Worm (Caenorhabditis elegans) whole organism, late embryonic: Measurements from ENCODE around the gene C06A1.6.
A peak's percentile ranks its signal among the peaks of the same experiment; 100 is the strongest.

Source experiments
- C08G9.2 ChIP-seq: sonication (generic microtip); optimal IDR thresholded peaks from 2 replicates; lab custom pipeline; 2016; ENCODE audit warnings: mild to moderate bottlenecking, missing genetic modification characterization, moderate library complexity, missing compliant biosample characterization
- T23F11.4 ChIP-seq: fragments of 200-800 bp; sonication (Bioruptor generic); optimal IDR thresholded peaks from 2 replicates; lab custom pipeline; 2018; ENCODE audit warnings: mild to moderate bottlenecking, missing genetic modification characterization, missing compliant biosample characterization
- ahr-1 ChIP-seq: sonication (generic microtip); optimal IDR thresholded peaks from 2 replicates; lab custom pipeline; 2016; ENCODE audit warnings: missing genetic modification characterization, missing compliant biosample characterization
- ceh-18 ChIP-seq: sonication (generic microtip); optimal IDR thresholded peaks from 2 replicates; lab custom pipeline; 2016; ENCODE audit warnings: missing genetic modification characterization, missing compliant biosample characterization
- ceh-19 ChIP-seq: fragments of 200-800 bp; sonication (Bioruptor generic); optimal IDR thresholded peaks from 2 replicates; lab custom pipeline; 2018; ENCODE audit warnings: mild to moderate bottlenecking, missing genetic modification characterization, missing compliant biosample characterization
- ceh-2 ChIP-seq: sonication (generic microtip); optimal IDR thresholded peaks from 2 replicates; lab custom pipeline; 2016; ENCODE audit warnings: missing genotype, missing genetic modification characterization, missing compliant biosample characterization
- ceh-22 ChIP-seq: sonication (generic microtip); optimal IDR thresholded peaks from 2 replicates; lab custom pipeline; 2017; ENCODE audit warnings: missing biosample characterization, missing genetic modification characterization
- ceh-24 ChIP-seq: sonication (generic microtip); optimal IDR thresholded peaks from 2 replicates; lab custom pipeline; 2016; ENCODE audit warnings: mild to moderate bottlenecking, missing genetic modification characterization, missing compliant biosample characterization
- ceh-31 ChIP-seq: sonication (generic microtip); optimal IDR thresholded peaks from 2 replicates; lab custom pipeline; 2016; ENCODE audit warnings: missing genetic modification characterization, missing compliant biosample characterization
- ceh-34 ChIP-seq: sonication (generic microtip); optimal IDR thresholded peaks from 2 replicates; lab custom pipeline; 2016; ENCODE audit warnings: mild to moderate bottlenecking, missing genetic modification characterization, missing compliant biosample characterization
- ceh-45 ChIP-seq: fragments of 200-800 bp; sonication (Bioruptor generic); IDR thresholded peaks from 2 replicates; pipeline ENCODE4 v1.3.6; 2022; ENCODE audit warnings: missing genetic modification reagents, missing genetic modification characterization, missing compliant biosample characterization
- ceh-9 ChIP-seq: sonication (generic microtip); optimal IDR thresholded peaks from 2 replicates; lab custom pipeline; 2016; ENCODE audit warnings: mild to moderate bottlenecking, missing genetic modification characterization, inconsistent platforms, missing compliant biosample characterization
- dmd-4 ChIP-seq: sonication (generic microtip); optimal IDR thresholded peaks from 2 replicates; lab custom pipeline; 2016; ENCODE audit warnings: borderline replicate concordance, missing genetic modification characterization, missing compliant biosample characterization
- elt-2 ChIP-seq: sonication (generic microtip); optimal IDR thresholded peaks from 2 replicates; lab custom pipeline; 2016; ENCODE audit warnings: missing genetic modification reagents, missing genetic modification characterization, missing compliant biosample characterization
- elt-4 ChIP-seq: sonication (generic microtip); optimal IDR thresholded peaks from 2 replicates; lab custom pipeline; 2016; ENCODE audit warnings: missing genetic modification characterization, missing compliant biosample characterization
- ets-4 ChIP-seq: sonication (generic microtip); optimal IDR thresholded peaks from 2 replicates; lab custom pipeline; 2016; ENCODE audit warnings: missing genetic modification characterization, missing compliant biosample characterization
- fax-1 ChIP-seq: sonication (generic microtip); optimal IDR thresholded peaks from 2 replicates; lab custom pipeline; 2016; ENCODE audit warnings: missing genotype, missing genetic modification characterization, missing compliant biosample characterization
- gmeb-2 ChIP-seq: sonication (generic microtip); optimal IDR thresholded peaks from 2 replicates; lab custom pipeline; 2016; ENCODE audit warnings: missing genetic modification characterization, inconsistent platforms, missing compliant biosample characterization
- hlh-30 ChIP-seq: sonication (generic microtip); optimal IDR thresholded peaks from 2 replicates; lab custom pipeline; 2017; ENCODE audit warnings: antibody characterized with exemption, missing genetic modification characterization, missing compliant biosample characterization; ENCODE audit not compliant: insufficient read depth
- hlh-6 ChIP-seq: sonication (generic microtip); optimal IDR thresholded peaks from 2 replicates; lab custom pipeline; 2016; ENCODE audit warnings: missing genotype, missing genetic modification characterization, missing compliant biosample characterization
- lin-11 ChIP-seq: fragments of 200-800 bp; sonication (Bioruptor generic); optimal IDR thresholded peaks from 2 replicates; lab custom pipeline; 2018; ENCODE audit warnings: mild to moderate bottlenecking, missing genetic modification characterization, missing compliant biosample characterization
- nfya-1 ChIP-seq: sonication (generic microtip); optimal IDR thresholded peaks from 2 replicates; lab custom pipeline; 2017; ENCODE audit warnings: missing genetic modification characterization, mild to moderate bottlenecking, missing compliant biosample characterization, antibody characterized with exemption, moderate library complexity
- nhr-11 ChIP-seq: fragments of 150-350 bp; optimal IDR thresholded peaks from 2 replicates; lab custom pipeline; 2014; ENCODE audit warnings: missing biosample characterization, missing genetic modification characterization
- npax-4 ChIP-seq: sonication (generic microtip); optimal IDR thresholded peaks from 2 replicates; lab custom pipeline; 2016; ENCODE audit warnings: missing genetic modification characterization, missing compliant biosample characterization
- pag-3 ChIP-seq: sonication (generic microtip); optimal IDR thresholded peaks from 2 replicates; lab custom pipeline; 2016; ENCODE audit warnings: missing compliant biosample characterization, missing genetic modification characterization, borderline replicate concordance
- pax-1 ChIP-seq: fragments of 150-350 bp; optimal IDR thresholded peaks from 2 replicates; lab custom pipeline; 2014; ENCODE audit warnings: missing biosample characterization, missing genetic modification characterization
- pha-2 ChIP-seq: sonication (generic microtip); optimal IDR thresholded peaks from 2 replicates; lab custom pipeline; 2017; ENCODE audit warnings: mild to moderate bottlenecking, missing genetic modification characterization, missing compliant biosample characterization
- ref-2 ChIP-seq: sonication (generic microtip); optimal IDR thresholded peaks from 2 replicates; lab custom pipeline; 2016; ENCODE audit warnings: missing genetic modification characterization, missing compliant biosample characterization
- sdc-2 ChIP-seq: sonication (generic microtip); optimal IDR thresholded peaks from 2 replicates; lab custom pipeline; 2016; ENCODE audit warnings: missing genotype, missing genetic modification characterization, missing compliant biosample characterization
- sox-4 ChIP-seq: sonication (generic microtip); optimal IDR thresholded peaks from 2 replicates; lab custom pipeline; 2017; ENCODE audit warnings: mild to moderate bottlenecking, missing genetic modification characterization, inconsistent platforms, missing compliant biosample characterization
- tbx-2 ChIP-seq: sonication (generic microtip); optimal IDR thresholded peaks from 2 replicates; lab custom pipeline; 2016; ENCODE audit warnings: missing genetic modification characterization, missing compliant biosample characterization
- ttx-3 ChIP-seq: sonication (generic microtip); optimal IDR thresholded peaks from 2 replicates; lab custom pipeline; 2016; ENCODE audit warnings: missing genetic modification reagents, missing genetic modification characterization, missing compliant biosample characterization
- unc-42 ChIP-seq: sonication (generic microtip); optimal IDR thresholded peaks from 2 replicates; lab custom pipeline; 2016; ENCODE audit warnings: missing genotype, missing genetic modification characterization, missing compliant biosample characterization
- zip-5 ChIP-seq: sonication (generic microtip); optimal IDR thresholded peaks from 2 replicates; lab custom pipeline; 2016; ENCODE audit warnings: missing genetic modification characterization, missing compliant biosample characterization
- ztf-16 ChIP-seq: sonication (generic microtip); optimal IDR thresholded peaks from 2 replicates; lab custom pipeline; 2017; ENCODE audit warnings: missing genetic modification characterization, missing compliant biosample characterization

Gene C06A1.6

ce11 chrII:10529218-10529751 is 35.2 kb downstream of the C06A1.6 start:
- TF ChIP-seq ceh-2 (tag; lab: Kevin White, UChicago) (no peak), hlh-6 (tag; lab: Kevin White, UChicago) (peak; percentile 19), elt-2 (tag; lab: Kevin White, UChicago) (no peak)

- peak; percentile 14 for TF ChIP-seq fax-1 (tag; lab: Kevin White, UChicago)
- no peak for TF ChIP-seq elt-2 (tag; lab: Kevin White, UChicago)
- no peak for TF ChIP-seq ceh-9 (tag; lab: Kevin White, UChicago)
- peak; percentile 49 for TF ChIP-seq elt-4 (tag; lab: Kevin White, UChicago)
- TF ChIP-seq npax-4 (tag; lab: Kevin White, UChicago), result no peak
Measured at ce11 chrII:10527649-10528134, 36.8 kb downstream of the C06A1.6 start, which contains the start of gene mab-10. Gene mab-10, plus strand, starts transcription at chrII:10528084.

ce11 chrII:10525134-10525533 is 39.3 kb downstream of the C06A1.6 start:
- TF ChIP-seq ceh-9 (tag; lab: Kevin White, UChicago) (no peak), sdc-2 (no peak), nhr-11 (tag; lab: Kevin White, UChicago) (no peak), pha-2 (tag; lab: Kevin White, UChicago) (no peak), sox-4 (no peak), ceh-19 (GFP tag; lab: Kevin White, UChicago) (no peak), ztf-16 (tag; lab: Kevin White, UChicago) (no peak), lin-11 (tag; lab: Kevin White, UChicago) (no peak), ceh-24 (no peak), ceh-18 (tag; lab: Kevin White, UChicago) (no peak), C08G9.2 (tag; lab: Kevin White, UChicago) (no peak), ceh-22 (no peak), tbx-2 (no peak), ceh-45 (GFP tag; lab: Robert Waterston, UW) (no peak), T23F11.4 (no peak), pax-1 (tag; lab: Kevin White, UChicago) (no peak), ets-4 (tag; lab: Kevin White, UChicago) (no peak), unc-42 (tag; lab: Kevin White, UChicago) (no peak), pag-3 (tag; lab: Kevin White, UChicago) (no peak)

- TF ChIP-seq ceh-24, result no peak
- TF ChIP-seq zip-5 (tag; lab: Kevin White, UChicago), result no peak
- no peak for TF ChIP-seq dmd-4 (tag; lab: Kevin White, UChicago)
- TF ChIP-seq ceh-31 (tag; lab: Kevin White, UChicago), result no peak
- TF ChIP-seq ref-2 (tag; lab: Kevin White, UChicago), result no peak
- TF ChIP-seq ceh-19 (GFP tag; lab: Kevin White, UChicago), result no peak
- TF ChIP-seq ceh-45 (GFP tag; lab: Robert Waterston, UW), result no peak
- no peak for TF ChIP-seq nfya-1 (tag; lab: Kevin White, UChicago)
- no peak for TF ChIP-seq ahr-1 (tag; lab: Kevin White, UChicago)
- TF ChIP-seq hlh-30 (tag; lab: Kevin White, UChicago), result no peak
- no peak for TF ChIP-seq ceh-34 (tag; lab: Kevin White, UChicago)
- no peak for TF ChIP-seq C08G9.2 (tag; lab: Kevin White, UChicago)
- no peak for TF ChIP-seq gmeb-2 (tag; lab: Kevin White, UChicago)
Measured at ce11 chrII:10524374-10524773, 40.1 kb downstream of the C06A1.6 start, which contains the start of gene F59B10.6. Gene F59B10.6, minus strand, starts transcription at chrII:10524474.

ce11 chrII:10523583-10523982 is 40.9 kb downstream of the C06A1.6 start, which contains the start of gene F59B10.5:
Gene F59B10.5, minus strand, starts transcription at chrII:10523683.
- no peak for TF ChIP-seq ttx-3 (tag; lab: Kevin White, UChicago)
